Worm (Caenorhabditis elegans): ENCODE measurements around the gene C26B9.5.
A peak's percentile ranks its signal among the peaks of the same experiment; 100 is the strongest.

Gene C26B9.5

ce11 chrX:5297942-5298611, 31.2 kb upstream of the C26B9.5 start, which contains the start of gene ift-81 (continued):
- TF ChIP-seq ztf-4 (tag; optimal IDR thresholded peaks at IDR 0.05) (no peak), lin-39 (tag; optimal IDR thresholded peaks at IDR 0.05) (no peak), lin-13 (GFP tag; optimal IDR thresholded peaks at IDR 0.05) (peak; percentile 44), unc-62 (GFP tag; optimal IDR thresholded peaks at IDR 0.05) (no peak), ama-1 (optimal IDR thresholded peaks at IDR 0.05) (no peak), nhr-129 (tag; optimal IDR thresholded peaks at IDR 0.05) (peak; percentile 69), lsy-2 (tag; optimal IDR thresholded peaks at IDR 0.05) (peak; percentile 37 to 67), nhr-11 (tag; optimal IDR thresholded peaks at IDR 0.05) (no peak), crh-2 (tag; optimal IDR thresholded peaks at IDR 0.05) (peak; percentile 40), zag-1 (tag; optimal IDR thresholded peaks at IDR 0.05) (no peak), R02D3.7 (tag; optimal IDR thresholded peaks at IDR 0.05) (no peak), nhr-12 (tag; optimal IDR thresholded peaks at IDR 0.05) (no peak), mab-5 (tag; optimal IDR thresholded peaks at IDR 0.05) (peak; percentile 76), ceh-82 (tag; optimal IDR thresholded peaks at IDR 0.05) (no peak), elt-3 (tag; optimal IDR thresholded peaks at IDR 0.05) (no peak), skn-1 (tag; optimal IDR thresholded peaks at IDR 0.05) (no peak), egl-27 (tag; optimal IDR thresholded peaks at IDR 0.05) (no peak), elt-1 (tag; optimal IDR thresholded peaks at IDR 0.05) (no peak), unc-39 (tag; optimal IDR thresholded peaks at IDR 0.05) (no peak), nhr-6 (tag; optimal IDR thresholded peaks at IDR 0.05) (no peak), nhr-25 (tag; optimal IDR thresholded peaks at IDR 0.05) (no peak), blmp-1 (tag; optimal IDR thresholded peaks at IDR 0.05; ENCODE audit: insufficient read depth) (no peak), Y55F3AM.14 (GFP tag; optimal IDR thresholded peaks at IDR 0.05) (no peak), mbf-1 (tag; optimal IDR thresholded peaks at IDR 0.05) (no peak)

ce11 chrX:5303500-5303899, 25.8 kb upstream of the C26B9.5 start, which contains the start of gene ags-3:
Gene ags-3 (minus strand): TSS chrX:5303600.
- TF ChIP-seq skn-1 (tag; optimal IDR thresholded peaks at IDR 0.05): no peak
- TF ChIP-seq nhr-129 (tag; optimal IDR thresholded peaks at IDR 0.05): no peak
- TF ChIP-seq egl-27 (tag; optimal IDR thresholded peaks at IDR 0.05): no peak
- TF ChIP-seq gmeb-1 (tag; optimal IDR thresholded peaks at IDR 0.05): no peak
- TF ChIP-seq mbf-1 (tag; optimal IDR thresholded peaks at IDR 0.05): no peak
- no peak for TF ChIP-seq nhr-23 (tag; optimal IDR thresholded peaks at IDR 0.05)
- no peak for TF ChIP-seq blmp-1 (tag; optimal IDR thresholded peaks at IDR 0.05; ENCODE audit: insufficient read depth)

ce11 chrX:5309622-5310021, 19.7 kb upstream of the C26B9.5 start:
- TF ChIP-seq alr-1 (tag; optimal IDR thresholded peaks at IDR 0.05) (no peak), mab-5 (tag; optimal IDR thresholded peaks at IDR 0.05) (no peak), unc-55 (GFP tag; optimal IDR thresholded peaks at IDR 0.05) (no peak), nhr-6 (tag; optimal IDR thresholded peaks at IDR 0.05) (no peak), nhr-77 (tag; optimal IDR thresholded peaks at IDR 0.05) (no peak), egl-27 (tag; optimal IDR thresholded peaks at IDR 0.05) (no peak)

- no peak for TF ChIP-seq skn-1 (tag; optimal IDR thresholded peaks at IDR 0.05)
- TF ChIP-seq nhr-12 (tag; optimal IDR thresholded peaks at IDR 0.05): no peak
- TF ChIP-seq unc-55 (GFP tag; optimal IDR thresholded peaks at IDR 0.05): peak; percentile 53
- no peak for TF ChIP-seq unc-62 (GFP tag; optimal IDR thresholded peaks at IDR 0.05)
- peak in 1 of 2 experiments; percentile 22 for TF ChIP-seq mdl-1 (tag; optimal IDR thresholded peaks at IDR 0.05)
- no peak for TF ChIP-seq ZK546.5 (tag; optimal IDR thresholded peaks at IDR 0.05)
- no peak for TF ChIP-seq ama-1 (optimal IDR thresholded peaks at IDR 0.05)
- TF ChIP-seq R02D3.7 (tag; optimal IDR thresholded peaks at IDR 0.05): no peak
- no peak for TF ChIP-seq nhr-23 (tag; optimal IDR thresholded peaks at IDR 0.05)
- no peak for TF ChIP-seq ztf-4 (tag; optimal IDR thresholded peaks at IDR 0.05)
- no peak for TF ChIP-seq sma-9 (GFP tag; optimal IDR thresholded peaks at IDR 0.05)
- no peak for TF ChIP-seq sma-9 (tag; optimal IDR thresholded peaks at IDR 0.05)
- TF ChIP-seq alr-1 (tag; optimal IDR thresholded peaks at IDR 0.05): no peak
- no peak for TF ChIP-seq crh-2 (tag; optimal IDR thresholded peaks at IDR 0.05)
- peak; percentile 72 for TF ChIP-seq mab-5 (tag; optimal IDR thresholded peaks at IDR 0.05)
- no peak for TF ChIP-seq egl-27 (tag; optimal IDR thresholded peaks at IDR 0.05)
Observed at ce11 chrX:5311174-5311573, 18.1 kb upstream of the C26B9.5 start.
